Worm (Caenorhabditis elegans) whole organism, L1 larva: ENCODE results near the gene C50F4.16.

Experiments
- C04F5.9 ChIP-seq: sonication (generic microtip); optimal IDR thresholded peaks from 2 replicates; lab custom pipeline; 2016; ENCODE audit warnings: missing genetic modification characterization, missing compliant biosample characterization
- C34B4.2 ChIP-seq: sonication (generic microtip); optimal IDR thresholded peaks from 2 replicates; lab custom pipeline; 2017; ENCODE audit warnings: mild to moderate bottlenecking, missing genetic modification characterization, missing compliant biosample characterization
- Y116A8C.19 ChIP-seq: sonication (generic microtip); optimal IDR thresholded peaks from 2 replicates; lab custom pipeline; 2016; ENCODE audit warnings: missing compliant biosample characterization, missing genetic modification characterization, borderline replicate concordance
- aly-2 ChIP-seq: fragments of 150-350 bp; optimal IDR thresholded peaks from 2 replicates; lab custom pipeline; 2014; ENCODE audit warnings: missing biosample characterization, missing genetic modification characterization
- ama-1 ChIP-seq: fragments of 150-350 bp; optimal IDR thresholded peaks from 2 replicates; lab custom pipeline; 2014
- blmp-1 ChIP-seq: fragments of 150-350 bp; optimal IDR thresholded peaks from 2 replicates; lab custom pipeline; 2014; ENCODE audit warnings: missing biosample characterization, missing genetic modification characterization
- ceh-63 ChIP-seq: fragments of 200-800 bp; sonication (Bioruptor generic); optimal IDR thresholded peaks from 2 replicates; lab custom pipeline; 2018; ENCODE audit warnings: mild to moderate bottlenecking, missing genetic modification characterization, missing compliant biosample characterization
- ceh-8 ChIP-seq: fragments of 200-800 bp; sonication (Bioruptor generic); optimal IDR thresholded peaks from 2 replicates; lab custom pipeline; 2018; ENCODE audit warnings: mild to moderate bottlenecking, missing genetic modification characterization, moderate library complexity, missing compliant biosample characterization
- ceh-82 ChIP-seq, 3 experiments: fragments of 150-350 bp in 1 of 3; sonication (generic microtip) in 2 of 3; optimal IDR thresholded peaks; 2 replicates each; lab custom pipeline; 2014 to 2017; ENCODE audit warnings: missing biosample characterization in 3 of 3, missing genetic modification characterization in 3 of 3
- ceh-90 ChIP-seq: sonication (generic microtip); optimal IDR thresholded peaks from 2 replicates; lab custom pipeline; 2016; ENCODE audit warnings: missing genetic modification characterization, missing compliant biosample characterization
- dsc-1 ChIP-seq: sonication (generic microtip); optimal IDR thresholded peaks from 2 replicates; lab custom pipeline; 2016; ENCODE audit warnings: mild to moderate bottlenecking, missing genetic modification characterization, missing compliant biosample characterization
- efl-1 ChIP-seq, 4 experiments: fragments of 150-350 bp; optimal IDR thresholded peaks in 3 of 4; peaks in 1 of 4; 1 replicate in 1 of 4; 2 replicates in 3 of 4; lab custom pipeline; 2014; ENCODE audit warnings: missing biosample characterization in 2 of 4, missing genetic modification characterization in 2 of 4, missing genetic modification reagents in 2 of 4
- fkh-8 ChIP-seq: sonication (generic microtip); optimal IDR thresholded peaks from 2 replicates; lab custom pipeline; 2016; ENCODE audit warnings: mild to moderate bottlenecking, missing genetic modification characterization, missing compliant biosample characterization
- grh-1 ChIP-seq: fragments of 200-800 bp; sonication (Bioruptor generic); IDR thresholded peaks from 2 replicates; pipeline ENCODE4 v1.3.6; 2022; ENCODE audit warnings: missing genetic modification reagents, missing genetic modification characterization, missing compliant biosample characterization
- hlh-4 ChIP-seq: sonication (generic microtip); optimal IDR thresholded peaks from 2 replicates; lab custom pipeline; 2016; ENCODE audit warnings: mild to moderate bottlenecking, missing genetic modification characterization, missing compliant biosample characterization
- jun-1 ChIP-seq: fragments of 150-350 bp; optimal IDR thresholded peaks from 2 replicates; lab custom pipeline; 2014; ENCODE audit warnings: missing biosample characterization, missing genetic modification reagents, missing genetic modification characterization
- lin-13 ChIP-seq: fragments of 150-350 bp; optimal IDR thresholded peaks from 2 replicates; lab custom pipeline; 2014; ENCODE audit warnings: missing biosample characterization, missing genetic modification reagents, missing genetic modification characterization
- lin-15B ChIP-seq: fragments of 150-350 bp; sonication (generic microtip); optimal IDR thresholded peaks from 3 replicates; lab custom pipeline; 2014; ENCODE audit warnings: missing biosample characterization, missing genetic modification characterization
- lin-39 ChIP-seq: fragments of 150-350 bp; optimal IDR thresholded peaks from 2 replicates; lab custom pipeline; 2014; ENCODE audit warnings: missing biosample characterization, missing genetic modification reagents, missing genetic modification characterization
- lir-3 ChIP-seq: sonication (generic microtip); optimal IDR thresholded peaks from 2 replicates; lab custom pipeline; 2016; ENCODE audit warnings: mild to moderate bottlenecking, missing genetic modification characterization, moderate library complexity, missing compliant biosample characterization; ENCODE audit not compliant: poor library complexity
- lsy-2 ChIP-seq, 2 experiments: fragments of 150-350 bp; optimal IDR thresholded peaks; 2 replicates each; lab custom pipeline; 2014; ENCODE audit warnings: missing biosample characterization in 2 of 2, missing genetic modification characterization in 2 of 2
- mdl-1 ChIP-seq, 2 experiments: fragments of 150-350 bp; optimal IDR thresholded peaks; 2 replicates each; lab custom pipeline; 2014 to 2017; ENCODE audit warnings: missing biosample characterization in 2 of 2, missing genetic modification characterization in 2 of 2, inconsistent platforms in 1 of 2
- mef-2 ChIP-seq: fragments of 150-350 bp; optimal IDR thresholded peaks from 2 replicates; lab custom pipeline; 2014; ENCODE audit warnings: missing biosample characterization, missing genetic modification characterization
- mep-1 ChIP-seq: fragments of 150-350 bp; optimal IDR thresholded peaks from 2 replicates; lab custom pipeline; 2014; ENCODE audit warnings: missing biosample characterization, missing genetic modification characterization
- nhr-20 ChIP-seq: sonication (generic microtip); optimal IDR thresholded peaks from 2 replicates; lab custom pipeline; 2016; ENCODE audit warnings: mild to moderate bottlenecking, missing genetic modification characterization, missing compliant biosample characterization
- nhr-237 ChIP-seq: fragments of 150-350 bp; optimal IDR thresholded peaks from 2 replicates; lab custom pipeline; 2014; ENCODE audit warnings: missing biosample characterization, missing genetic modification characterization
- nhr-47 ChIP-seq: sonication (generic microtip); optimal IDR thresholded peaks from 2 replicates; lab custom pipeline; 2016; ENCODE audit warnings: mild to moderate bottlenecking, missing genetic modification characterization, moderate library complexity, missing compliant biosample characterization
- nhr-76 ChIP-seq: sonication (generic microtip); optimal IDR thresholded peaks from 2 replicates; lab custom pipeline; 2017; ENCODE audit warnings: missing biosample characterization, missing genetic modification characterization
- nhr-84 ChIP-seq: sonication (generic microtip); optimal IDR thresholded peaks from 2 replicates; lab custom pipeline; 2017; ENCODE audit warnings: missing biosample characterization, missing genetic modification characterization
- nhr-85 ChIP-seq: sonication (generic microtip); peaks from one replicate; lab custom pipeline; 2016; ENCODE audit warnings: missing genetic modification characterization, inconsistent platforms, missing compliant biosample characterization
- nhr-90 ChIP-seq: sonication (generic microtip); optimal IDR thresholded peaks from 2 replicates; lab custom pipeline; 2016; ENCODE audit warnings: mild to moderate bottlenecking, missing genetic modification characterization, missing compliant biosample characterization; ENCODE audit not compliant: poor library complexity
- pag-3 ChIP-seq: sonication (generic microtip); optimal IDR thresholded peaks from 2 replicates; lab custom pipeline; 2017; ENCODE audit warnings: missing genetic modification characterization, mild to moderate bottlenecking, missing compliant biosample characterization, antibody characterized with exemption, borderline replicate concordance; ENCODE audit not compliant: insufficient read depth
- pqm-1 ChIP-seq: sonication (generic microtip); optimal IDR thresholded peaks from 3 replicates; lab custom pipeline; 2017; ENCODE audit warnings: missing biosample characterization, missing genetic modification characterization
- rnt-1 ChIP-seq: sonication (generic microtip); optimal IDR thresholded peaks from 2 replicates; lab custom pipeline; 2016; ENCODE audit warnings: mild to moderate bottlenecking, missing genetic modification characterization, moderate library complexity, missing compliant biosample characterization
- skn-1 ChIP-seq: fragments of 150-350 bp; optimal IDR thresholded peaks from 2 replicates; lab custom pipeline; 2014; ENCODE audit warnings: missing biosample characterization, missing genetic modification characterization
- snu-23 ChIP-seq: sonication (generic microtip); optimal IDR thresholded peaks from 2 replicates; lab custom pipeline; 2016; ENCODE audit warnings: missing genetic modification characterization, missing compliant biosample characterization
- sptf-1 ChIP-seq: fragments of 150-350 bp; optimal IDR thresholded peaks from 2 replicates; lab custom pipeline; 2014; ENCODE audit warnings: missing biosample characterization, missing genetic modification characterization
- sup-37 ChIP-seq: fragments of 200-800 bp; sonication (Bioruptor generic); optimal IDR thresholded peaks from 2 replicates; lab custom pipeline; 2018; ENCODE audit warnings: mild to moderate bottlenecking, missing genetic modification characterization, missing compliant biosample characterization
- tbx-2 ChIP-seq: sonication (generic microtip); optimal IDR thresholded peaks from 2 replicates; lab custom pipeline; 2016; ENCODE audit warnings: missing genetic modification characterization, missing compliant biosample characterization
- unc-98 ChIP-seq: fragments of 200-800 bp; sonication (Bioruptor generic); IDR thresholded peaks from 2 replicates; pipeline ENCODE4 v1.3.6; 2022; ENCODE audit warnings: missing genetic modification characterization, missing compliant biosample characterization
- zip-4 ChIP-seq: fragments of 200-800 bp; sonication (Bioruptor generic); optimal IDR thresholded peaks from 2 replicates; lab custom pipeline; 2018; ENCODE audit warnings: mild to moderate bottlenecking, missing genetic modification characterization, moderate library complexity, missing compliant biosample characterization
- ztf-11 ChIP-seq, 2 experiments: sonication (generic microtip); optimal IDR thresholded peaks; 2 replicates each; lab custom pipeline; 2016 to 2017; ENCODE audit warnings: missing genetic modification characterization in 2 of 2, missing biosample characterization in 1 of 2, missing compliant biosample characterization in 1 of 2

Gene C50F4.16

ce11 chrV:9546860-9547269 lies 5.5 kb upstream of the C50F4.16 start, which contains the start of gene his-37 (continued):
- TF ChIP-seq Y116A8C.19 (tag; lab: Kevin White, UChicago) (no peak), ama-1 (lab: Kevin White, UChicago) (peak; percentile 90), nhr-84 (peak; percentile 60), lin-39 (tag; lab: Kevin White, UChicago) (peak; percentile 90), hlh-4 (tag; lab: Kevin White, UChicago) (no peak), pag-3 (tag; lab: Kevin White, UChicago) (peak; percentile 17), nhr-20 (peak; percentile 99), C34B4.2 (tag; lab: Kevin White, UChicago) (peak; percentile 62), jun-1 (tag; lab: Kevin White, UChicago) (peak; percentile 99), ceh-8 (peak; percentile 96), ceh-63 (GFP tag; lab: Kevin White, UChicago) (peak; percentile 43), dsc-1 (tag; lab: Kevin White, UChicago) (peak; percentile 99), C04F5.9 (tag; lab: Kevin White, UChicago) (peak; percentile 86), fkh-8 (peak; percentile 100), mef-2 (tag; lab: Kevin White, UChicago) (peak; percentile 92), pqm-1 (tag; lab: Kevin White, UChicago) (peak; percentile 85), efl-1 (optimal IDR thresholded peaks at IDR 0.05; lab: Kevin White, UChicago) (peak; percentile 93 to 96), efl-1 (GFP tag; optimal IDR thresholded peaks at IDR 0.05 in 1 of 2; lab: Kevin White, UChicago) (peak; percentile 81 to 99), zip-4 (GFP tag; lab: Kevin White, UChicago) (peak; percentile 92), ztf-11 (tag; optimal IDR thresholded peaks at IDR 0.05; lab: Kevin White, UChicago) (peak in 1 of 2 experiments; percentile 89), lin-15B (peak; percentile 92), nhr-47 (tag; lab: Kevin White, UChicago) (peak; percentile 99), grh-1 (GFP tag; lab: Robert Waterston, UW) (peak; percentile 98), nhr-85 (tag; lab: Kevin White, UChicago) (peak; percentile 99), unc-98 (GFP tag; lab: Robert Waterston, UW) (peak; percentile 38; the same call in 1 of the 2 replicates), blmp-1 (tag; lab: Kevin White, UChicago) (peak; percentile 96), ceh-82 (tag; optimal IDR thresholded peaks at IDR 0.05; lab: Kevin White, UChicago) (peak; percentile 97 to 99 (median 99)), snu-23 (GFP tag; lab: Kevin White, UChicago) (peak; percentile 99), rnt-1 (tag; lab: Kevin White, UChicago) (peak; percentile 98), mdl-1 (tag; optimal IDR thresholded peaks at IDR 0.05; lab: Kevin White, UChicago) (peak; percentile 30 to 97), skn-1 (tag; lab: Kevin White, UChicago) (peak; percentile 94), nhr-76 (peak; percentile 94), sup-37 (peak; percentile 92), ceh-90 (tag; lab: Kevin White, UChicago) (peak; percentile 22), lin-13 (GFP tag; lab: Kevin White, UChicago) (peak; percentile 98), nhr-90 (tag; lab: Kevin White, UChicago) (peak; percentile 99)

ce11 chrV:9546042-9546581 lies 4.7 kb upstream of the C50F4.16 start, which contains the start of gene C50F4.6:
TSS of gene C50F4.6 (plus strand) at chrV:9546092.
- TF ChIP-seq sptf-1 (tag; lab: Kevin White, UChicago): no peak
- TF ChIP-seq nhr-237 (tag; lab: Kevin White, UChicago): no peak
- TF ChIP-seq nhr-85 (tag; lab: Kevin White, UChicago): peak; percentile 50
- TF ChIP-seq nhr-76: no peak
- peak in 1 of 2 experiments; percentile 27 for TF ChIP-seq lsy-2 (tag; optimal IDR thresholded peaks at IDR 0.05; lab: Kevin White, UChicago)
- no peak for TF ChIP-seq lir-3
- TF ChIP-seq mep-1: peak; percentile 1
- TF ChIP-seq rnt-1 (tag; lab: Kevin White, UChicago): no peak
- TF ChIP-seq tbx-2 (tag; lab: Kevin White, UChicago): no peak
- no peak for TF ChIP-seq efl-1 (optimal IDR thresholded peaks at IDR 0.05; lab: Kevin White, UChicago)
- TF ChIP-seq efl-1 (GFP tag; optimal IDR thresholded peaks at IDR 0.05 in 1 of 2; lab: Kevin White, UChicago): peak in 1 of 2 experiments; percentile 80
- TF ChIP-seq aly-2: no peak
